Worm (Caenorhabditis elegans): Measurements from ENCODE around the gene ZC449.8.

ce11 chrX:5024300-5024699 lies 8.4 kb downstream of the ZC449.8 start, which contains the start of gene ZC449.1:
- TF ChIP-seq elt-3 (tag; optimal IDR thresholded peaks at IDR 0.05), result no peak
- TF ChIP-seq ces-1 (GFP tag; optimal IDR thresholded peaks at IDR 0.05), result no peak
- TF ChIP-seq snpc-4 (tag; optimal IDR thresholded peaks at IDR 0.05), result no peak
- no peak for TF ChIP-seq pha-4 (tag; optimal IDR thresholded peaks at IDR 0.05)
- no peak for TF ChIP-seq sem-2 (GFP tag; optimal IDR thresholded peaks at IDR 0.05)
- no peak for TF ChIP-seq nhr-12 (tag; optimal IDR thresholded peaks at IDR 0.05)
